Worm (Caenorhabditis elegans) whole organism, mixed stage, embryonic: ENCODE measurements around the gene zip-7.

Experiments
- M03D4.4 ChIP-seq: sonication (generic microtip); optimal IDR thresholded peaks from 2 replicates; lab custom pipeline; 2017; ENCODE audit warnings: mild to moderate bottlenecking, missing genetic modification characterization, missing compliant biosample characterization
- bed-3 ChIP-seq: fragments of 200-800 bp; sonication (Bioruptor generic); optimal IDR thresholded peaks from 3 replicates; lab custom pipeline; 2018; ENCODE audit warnings: mild to moderate bottlenecking, missing genetic modification characterization, moderate library complexity, missing compliant biosample characterization
- blmp-1 ChIP-seq: fragments of 150-350 bp; optimal IDR thresholded peaks from 2 replicates; lab custom pipeline; 2014; ENCODE audit warnings: missing biosample characterization, missing genetic modification characterization
- ceh-39 ChIP-seq: fragments of 150-350 bp; optimal IDR thresholded peaks from 2 replicates; lab custom pipeline; 2014; ENCODE audit warnings: missing biosample characterization, missing genetic modification characterization
- ceh-43 ChIP-seq: fragments of 200-800 bp; sonication (Bioruptor generic); optimal IDR thresholded peaks from 2 replicates; lab custom pipeline; 2018; ENCODE audit warnings: mild to moderate bottlenecking, missing genetic modification characterization, moderate library complexity, missing compliant biosample characterization
- ceh-83 ChIP-seq: fragments of 200-800 bp; sonication (Bioruptor generic); optimal IDR thresholded peaks from 2 replicates; lab custom pipeline; 2018; ENCODE audit warnings: mild to moderate bottlenecking, missing genetic modification characterization, missing compliant biosample characterization
- ces-1 ChIP-seq: fragments of 150-350 bp; optimal IDR thresholded peaks from 2 replicates; lab custom pipeline; 2014; ENCODE audit warnings: missing biosample characterization, missing genetic modification reagents, missing genetic modification characterization
- cnd-1 ChIP-seq: fragments of 200-800 bp; sonication (Bioruptor generic); optimal IDR thresholded peaks from 2 replicates; lab custom pipeline; 2018; ENCODE audit warnings: mild to moderate bottlenecking, missing genetic modification characterization, missing compliant biosample characterization
- drap-1 ChIP-seq: fragments of 200-800 bp; sonication (Bioruptor generic); optimal IDR thresholded peaks from 3 replicates; lab custom pipeline; 2018; ENCODE audit warnings: mild to moderate bottlenecking, missing genetic modification characterization, missing compliant biosample characterization
- elt-1 ChIP-seq: sonication (generic microtip); optimal IDR thresholded peaks from 2 replicates; lab custom pipeline; 2017; ENCODE audit warnings: missing genetic modification characterization, mild to moderate bottlenecking, missing compliant biosample characterization, antibody characterized with exemption, moderate library complexity, borderline replicate concordance; ENCODE audit not compliant: insufficient read depth
- elt-3 ChIP-seq: fragments of 150-350 bp; optimal IDR thresholded peaks from 2 replicates; lab custom pipeline; 2014; ENCODE audit warnings: missing biosample characterization, missing genetic modification characterization
- flh-1 ChIP-seq: fragments of 200-800 bp; sonication (Bioruptor generic); optimal IDR thresholded peaks from 2 replicates; lab custom pipeline; 2018; ENCODE audit warnings: mild to moderate bottlenecking, missing genetic modification characterization, moderate library complexity, missing compliant biosample characterization
- ham-2 ChIP-seq: fragments of 200-800 bp; sonication (Bioruptor generic); optimal IDR thresholded peaks from 2 replicates; lab custom pipeline; 2018; ENCODE audit warnings: mild to moderate bottlenecking, missing genetic modification characterization, missing compliant biosample characterization
- hlh-1 ChIP-seq: fragments of 150-350 bp; optimal IDR thresholded peaks from 2 replicates; lab custom pipeline; 2014; ENCODE audit warnings: missing biosample characterization, missing genetic modification reagents, missing genetic modification characterization
- lin-13 ChIP-seq: fragments of 150-350 bp; optimal IDR thresholded peaks from 2 replicates; lab custom pipeline; 2014; ENCODE audit warnings: missing biosample characterization, missing genetic modification characterization
- lin-32 ChIP-seq: fragments of 200-800 bp; sonication (Bioruptor generic); optimal IDR thresholded peaks from 2 replicates; lab custom pipeline; 2018; ENCODE audit warnings: mild to moderate bottlenecking, missing genetic modification characterization, missing compliant biosample characterization
- lsy-2 ChIP-seq: fragments of 150-350 bp; optimal IDR thresholded peaks from 2 replicates; lab custom pipeline; 2014; ENCODE audit warnings: missing biosample characterization, missing genetic modification characterization
- mab-5 ChIP-seq: fragments of 150-350 bp; optimal IDR thresholded peaks from 2 replicates; lab custom pipeline; 2014; ENCODE audit warnings: missing biosample characterization, missing genetic modification characterization
- mep-1 ChIP-seq: fragments of 150-350 bp; optimal IDR thresholded peaks from 2 replicates; lab custom pipeline; 2017; ENCODE audit warnings: missing biosample characterization, missing genetic modification reagents, missing genetic modification characterization, inconsistent platforms
- mls-2 ChIP-seq: sonication (generic microtip); optimal IDR thresholded peaks from 2 replicates; lab custom pipeline; 2016; ENCODE audit warnings: mild to moderate bottlenecking, missing genetic modification characterization, moderate library complexity, missing compliant biosample characterization
- nhr-12 ChIP-seq: fragments of 150-350 bp; optimal IDR thresholded peaks from 2 replicates; lab custom pipeline; 2014; ENCODE audit warnings: missing biosample characterization, missing genetic modification characterization
- nhr-2 ChIP-seq: fragments of 150-350 bp; optimal IDR thresholded peaks from 2 replicates; lab custom pipeline; 2014; ENCODE audit warnings: missing biosample characterization, missing genetic modification characterization
- nhr-237 ChIP-seq: fragments of 150-350 bp; optimal IDR thresholded peaks from 2 replicates; lab custom pipeline; 2014; ENCODE audit warnings: missing biosample characterization, missing genetic modification characterization
- nhr-28 ChIP-seq: fragments of 150-350 bp; optimal IDR thresholded peaks from 2 replicates; lab custom pipeline; 2014; ENCODE audit warnings: missing biosample characterization, missing genetic modification characterization
- nhr-76 ChIP-seq: sonication (generic microtip); optimal IDR thresholded peaks from 2 replicates; lab custom pipeline; 2017; ENCODE audit warnings: missing biosample characterization, missing genetic modification characterization
- pha-4 ChIP-seq: fragments of 150-350 bp; optimal IDR thresholded peaks from 2 replicates; lab custom pipeline; 2018; ENCODE audit warnings: missing biosample characterization, missing genetic modification reagents, missing genetic modification characterization
- sem-2 ChIP-seq: fragments of 200-800 bp; sonication (Bioruptor generic); optimal IDR thresholded peaks from 2 replicates; lab custom pipeline; 2018; ENCODE audit warnings: mild to moderate bottlenecking, missing genetic modification characterization, missing compliant biosample characterization
- snpc-4 ChIP-seq: fragments of 150-350 bp; optimal IDR thresholded peaks from 2 replicates; lab custom pipeline; 2014; ENCODE audit warnings: missing biosample characterization, missing genetic modification characterization
- sptf-1 ChIP-seq: sonication (generic microtip); optimal IDR thresholded peaks from 2 replicates; lab custom pipeline; 2017; ENCODE audit warnings: mild to moderate bottlenecking, missing genetic modification characterization, moderate library complexity, missing compliant biosample characterization
- tbx-8 ChIP-seq: fragments of 200-800 bp; sonication (Bioruptor generic); optimal IDR thresholded peaks from 2 replicates; lab custom pipeline; 2018; ENCODE audit warnings: mild to moderate bottlenecking, missing genetic modification characterization, moderate library complexity, missing compliant biosample characterization
- unc-120 ChIP-seq: sonication (generic microtip); optimal IDR thresholded peaks from 2 replicates; lab custom pipeline; 2017; ENCODE audit warnings: missing genetic modification characterization, missing compliant biosample characterization; ENCODE audit not compliant: poor library complexity, severe bottlenecking
- unc-39 ChIP-seq: fragments of 150-350 bp; optimal IDR thresholded peaks from 2 replicates; lab custom pipeline; 2014; ENCODE audit warnings: missing biosample characterization, missing genetic modification characterization
- unc-62 ChIP-seq: fragments of 150-350 bp; optimal IDR thresholded peaks from 2 replicates; lab custom pipeline; 2014; ENCODE audit warnings: missing biosample characterization, missing genetic modification reagents, missing genetic modification characterization
- zip-8 ChIP-seq: fragments of 150-350 bp; optimal IDR thresholded peaks from 2 replicates; lab custom pipeline; 2014; ENCODE audit warnings: missing biosample characterization, missing genetic modification characterization
- ztf-11 ChIP-seq: fragments of 150-350 bp; optimal IDR thresholded peaks from 2 replicates; lab custom pipeline; 2014; ENCODE audit warnings: missing biosample characterization, missing genetic modification characterization

The zip-7 gene

DNA sequence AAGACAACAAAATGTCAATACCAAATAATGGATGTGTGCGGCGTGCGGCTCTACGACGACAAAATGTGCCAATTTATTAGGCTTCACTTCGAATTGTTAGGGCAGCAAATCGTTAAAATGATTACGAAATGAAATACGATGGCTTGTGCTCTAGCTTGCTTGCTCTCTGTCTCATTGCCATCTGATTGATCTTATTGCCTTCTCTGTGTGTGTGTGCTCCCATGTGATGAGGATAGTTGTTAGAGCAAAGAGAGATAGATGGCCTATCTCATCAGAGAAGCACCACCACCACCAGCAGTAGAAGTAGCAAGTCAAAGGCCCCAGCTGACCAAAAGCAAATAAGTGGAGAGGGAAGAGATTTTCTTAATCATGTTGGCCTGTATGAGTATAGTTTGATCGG, 9.0 kb downstream of the zip-7 start:
- TF ChIP-seq unc-120 (tag; lab: Kevin White, UChicago) (peak; percentile 66), mab-5 (tag; lab: Kevin White, UChicago) (peak; percentile 42), ces-1 (GFP tag; lab: Kevin White, UChicago) (peak; percentile 59), unc-39 (tag; lab: Kevin White, UChicago) (no peak), zip-8 (tag; lab: Kevin White, UChicago) (no peak), snpc-4 (tag; lab: Kevin White, UChicago) (no peak), hlh-1 (tag; lab: Kevin White, UChicago) (no peak), nhr-76 (tag; lab: Kevin White, UChicago) (no peak), unc-62 (GFP tag; lab: Kevin White, UChicago) (peak; percentile 62), nhr-2 (tag; lab: Kevin White, UChicago) (no peak)

DNA sequence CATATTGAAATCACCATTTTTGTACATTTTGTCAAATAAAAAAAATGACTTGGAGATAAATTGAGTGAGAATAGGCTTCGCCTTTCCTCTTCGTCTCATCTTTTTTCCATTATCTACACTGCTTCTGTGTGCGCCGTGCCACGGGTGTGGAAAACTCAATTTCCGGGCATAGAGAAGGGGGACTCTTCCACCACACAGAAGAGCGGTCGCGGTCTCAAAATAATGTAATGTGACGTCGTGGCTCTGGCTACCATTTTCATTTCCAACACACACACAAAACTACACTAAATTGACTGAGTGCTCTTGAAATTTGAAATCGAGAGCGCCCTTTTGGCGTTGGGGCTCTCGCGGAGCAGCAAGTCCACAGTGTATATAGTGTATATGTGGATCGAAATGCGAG, 11.5 kb downstream of the zip-7 start:
- TF ChIP-seq ces-1 (GFP tag; lab: Kevin White, UChicago) (peak; percentile 77), unc-62 (GFP tag; lab: Kevin White, UChicago) (no peak)

DNA sequence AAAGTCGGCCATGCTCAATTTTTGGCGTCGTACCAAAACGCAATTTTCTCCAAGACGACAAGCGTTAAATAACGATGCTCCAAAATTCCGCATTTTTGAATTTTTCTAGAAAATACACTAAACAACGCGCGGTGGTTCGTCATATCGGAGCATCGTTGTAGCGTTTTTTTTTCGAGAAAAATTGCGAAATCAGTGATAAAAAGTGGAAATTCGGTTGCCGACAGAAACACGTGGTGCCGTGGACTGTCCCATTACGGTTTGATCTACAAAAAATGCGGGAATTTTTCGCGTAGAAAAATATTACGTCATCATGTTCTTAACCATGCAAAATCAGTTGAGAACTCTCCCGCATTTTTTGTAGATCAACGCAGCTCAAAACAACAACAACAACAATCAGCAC, 12.5 kb downstream of the zip-7 start:
- TF ChIP-seq nhr-237 (tag; lab: Kevin White, UChicago) (no peak), cnd-1 (tag; lab: Kevin White, UChicago) (no peak), nhr-12 (no peak), bed-3 (no peak), zip-8 (tag; lab: Kevin White, UChicago) (no peak), lsy-2 (tag; lab: Kevin White, UChicago) (no peak), nhr-28 (tag; lab: Kevin White, UChicago) (no peak), blmp-1 (tag; lab: Kevin White, UChicago) (no peak), nhr-76 (tag; lab: Kevin White, UChicago) (no peak), nhr-2 (tag; lab: Kevin White, UChicago) (no peak), pha-4 (no peak), elt-1 (tag; lab: Kevin White, UChicago) (no peak), flh-1 (GFP tag; lab: Kevin White, UChicago) (no peak), elt-3 (tag; lab: Kevin White, UChicago) (no peak), mab-5 (tag; lab: Kevin White, UChicago) (no peak), ceh-43 (GFP tag; lab: Kevin White, UChicago) (no peak), unc-120 (tag; lab: Kevin White, UChicago) (no peak), mls-2 (tag; lab: Kevin White, UChicago) (no peak), hlh-1 (tag; lab: Kevin White, UChicago) (no peak), lin-13 (tag; lab: Kevin White, UChicago) (no peak)

DNA sequence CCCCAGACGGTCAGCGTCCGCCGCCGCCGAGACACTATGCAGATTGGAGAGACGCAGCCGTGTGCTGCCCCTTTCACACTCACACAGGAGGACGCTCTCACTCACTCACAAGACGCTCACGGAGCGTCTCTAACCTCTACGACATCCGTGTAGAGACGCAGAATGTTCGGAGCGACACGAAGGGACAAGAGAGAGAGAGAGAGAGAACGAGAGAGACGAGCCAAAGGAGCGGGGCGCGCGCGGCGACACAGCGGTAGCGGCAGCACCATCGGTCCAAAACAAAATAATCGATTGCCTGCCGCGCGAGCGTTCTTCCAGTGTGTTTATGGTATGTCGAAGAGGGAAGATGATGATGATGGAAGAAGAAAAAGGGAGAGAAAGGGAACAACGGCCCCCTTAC, 13.2 kb downstream of the zip-7 start:
- peak; percentile 36 for TF ChIP-seq unc-39 (tag; lab: Kevin White, UChicago)
- TF ChIP-seq lsy-2 (tag; lab: Kevin White, UChicago): peak; percentile 68
- TF ChIP-seq ceh-39 (tag; lab: Kevin White, UChicago): no peak
- no peak for TF ChIP-seq nhr-237 (tag; lab: Kevin White, UChicago)
- peak; percentile 47 for TF ChIP-seq M03D4.4 (tag; lab: Kevin White, UChicago)
- TF ChIP-seq ham-2 (GFP tag; lab: Kevin White, UChicago): peak; percentile 92
- peak; percentile 52 for TF ChIP-seq drap-1 (GFP tag; lab: Kevin White, UChicago)
- TF ChIP-seq cnd-1 (tag; lab: Kevin White, UChicago): peak; percentile 26
- TF ChIP-seq ceh-83 (GFP tag; lab: Kevin White, UChicago): peak; percentile 24
- peak; percentile 46 for TF ChIP-seq sptf-1 (tag; lab: Kevin White, UChicago)
- no peak for TF ChIP-seq blmp-1 (tag; lab: Kevin White, UChicago)
- peak; percentile 77 for TF ChIP-seq mep-1
- no peak for TF ChIP-seq nhr-12
- TF ChIP-seq unc-62 (GFP tag; lab: Kevin White, UChicago): peak; percentile 83
- no peak for TF ChIP-seq tbx-8 (GFP tag; lab: Kevin White, UChicago)
- no peak for TF ChIP-seq bed-3
- peak; percentile 50 for TF ChIP-seq mls-2 (tag; lab: Kevin White, UChicago)
- TF ChIP-seq ztf-11: peak; percentile 86
- TF ChIP-seq pha-4: peak; percentile 82
- no peak for TF ChIP-seq zip-8 (tag; lab: Kevin White, UChicago)
- TF ChIP-seq nhr-76 (tag; lab: Kevin White, UChicago): no peak
- no peak for TF ChIP-seq elt-3 (tag; lab: Kevin White, UChicago)
- TF ChIP-seq flh-1 (GFP tag; lab: Kevin White, UChicago): no peak
- TF ChIP-seq lin-32 (GFP tag; lab: Kevin White, UChicago): no peak
- TF ChIP-seq mab-5 (tag; lab: Kevin White, UChicago): no peak
- TF ChIP-seq elt-1 (tag; lab: Kevin White, UChicago): no peak
- TF ChIP-seq nhr-2 (tag; lab: Kevin White, UChicago): no peak
- peak; percentile 38 for TF ChIP-seq ces-1 (GFP tag; lab: Kevin White, UChicago)
- no peak for TF ChIP-seq ceh-43 (GFP tag; lab: Kevin White, UChicago)
- TF ChIP-seq unc-120 (tag; lab: Kevin White, UChicago): peak; percentile 86
- TF ChIP-seq sem-2 (GFP tag; lab: Kevin White, UChicago): no peak
- no peak for TF ChIP-seq snpc-4 (tag; lab: Kevin White, UChicago)
- no peak for TF ChIP-seq nhr-28 (tag; lab: Kevin White, UChicago)
- TF ChIP-seq lin-13 (tag; lab: Kevin White, UChicago): no peak
- TF ChIP-seq hlh-1 (tag; lab: Kevin White, UChicago): peak; percentile 1
